Worm (Caenorhabditis elegans) whole organism, dauer: ENCODE data around the gene Y25C1A.8.
"Not testable (repeated sequence)": the region's sequence is repeated elsewhere in the genome, so short reads cannot be mapped to it uniquely, and the experiment has no call there.

Experiments used
- unc-62 ChIP-seq: sonication (generic microtip); optimal IDR thresholded peaks from 2 replicates; lab custom pipeline; 2017; ENCODE audit warnings: missing biosample characterization, missing genetic modification reagents, missing genetic modification characterization

Y25C1A.8 gene

DNA sequence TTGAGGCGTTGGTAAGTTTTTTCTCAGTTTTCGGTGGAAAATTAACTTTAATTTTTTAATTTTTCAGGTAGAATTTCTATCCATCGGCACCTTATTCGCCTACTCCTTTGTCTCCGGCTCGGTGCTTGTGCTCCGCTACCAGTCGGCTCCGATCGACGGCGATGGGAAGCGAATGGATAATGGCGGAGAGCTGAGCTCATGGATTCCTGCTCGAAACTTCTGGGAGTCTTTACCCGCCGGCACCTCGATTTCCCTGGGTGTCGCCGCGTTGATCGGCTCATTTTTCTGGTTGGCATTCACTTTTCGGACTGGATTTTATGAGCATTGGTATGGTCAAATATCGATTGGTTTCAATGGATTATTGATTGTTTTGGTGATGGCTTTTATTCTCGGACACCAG is 41.8 kb downstream of the Y25C1A.8 start:
- no peak for TF ChIP-seq unc-62 (GFP tag; lab: Kevin White, UChicago)

DNA sequence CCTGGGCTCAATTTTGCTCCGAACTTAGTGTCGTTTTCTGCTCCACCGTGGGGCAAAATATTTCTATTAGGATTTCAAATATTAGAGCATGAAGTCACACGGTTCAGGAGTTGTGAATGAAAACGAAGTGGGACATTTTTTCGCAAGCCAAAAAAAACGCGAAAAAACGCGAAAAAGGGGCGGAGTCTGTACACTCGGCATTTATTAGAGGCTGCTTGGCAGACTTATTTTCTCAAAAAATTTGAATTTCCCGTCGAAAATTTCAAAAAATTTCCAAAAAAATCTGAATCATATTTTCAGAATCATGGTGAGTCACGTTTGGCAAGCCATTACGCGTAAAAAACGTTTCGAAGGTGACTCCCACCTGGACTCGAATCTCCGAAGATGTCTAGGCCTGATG is 44.3 kb downstream of the Y25C1A.8 start, which contains the start of gene B0454.6:
Gene B0454.6 (plus strand): TSS at position 301 of the 400 bp plus-strand sequence.
- TF ChIP-seq unc-62 (GFP tag; lab: Kevin White, UChicago) = not testable (repeated sequence)

DNA sequence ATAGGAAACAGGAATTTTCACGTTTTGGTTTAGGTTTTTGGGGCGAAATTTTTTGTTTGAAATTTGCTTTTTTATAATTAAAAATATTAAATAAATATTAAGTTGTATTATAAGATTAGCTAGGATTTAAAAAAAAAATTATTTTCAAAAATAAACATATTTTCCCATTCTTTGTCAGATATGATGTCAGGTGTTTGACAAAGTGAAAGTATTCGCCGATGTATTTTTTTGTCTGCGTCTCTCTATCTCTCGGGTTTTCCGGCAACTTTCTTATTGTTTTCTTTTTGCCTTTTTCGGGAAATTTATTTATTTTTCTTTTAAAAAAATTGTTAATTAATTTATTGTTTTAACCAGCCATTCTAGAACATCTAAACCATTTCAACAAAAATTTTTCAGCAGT is 46.3 kb downstream of the Y25C1A.8 start:
- TF ChIP-seq unc-62 (GFP tag; lab: Kevin White, UChicago) = no peak

DNA sequence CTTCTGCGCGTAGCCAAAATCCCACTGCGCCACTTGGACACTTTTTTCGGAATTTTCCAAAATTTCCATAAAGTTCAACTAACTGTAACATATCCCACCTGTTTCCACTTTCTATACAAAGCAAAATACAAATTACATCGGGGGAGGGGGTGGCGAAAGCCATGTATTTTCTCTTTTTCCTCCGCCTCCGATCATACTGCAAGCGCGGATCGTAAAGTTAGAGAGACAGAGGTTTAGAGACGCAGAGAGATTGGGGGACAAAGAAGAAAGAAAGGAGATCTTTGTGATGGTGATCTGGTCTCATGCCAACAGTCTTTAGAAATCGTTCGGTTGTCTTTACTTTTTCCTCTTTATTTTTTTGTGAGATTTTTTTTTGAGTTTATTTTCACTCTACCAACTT is 48.5 kb downstream of the Y25C1A.8 start:
- no peak for TF ChIP-seq unc-62 (GFP tag; lab: Kevin White, UChicago)

DNA sequence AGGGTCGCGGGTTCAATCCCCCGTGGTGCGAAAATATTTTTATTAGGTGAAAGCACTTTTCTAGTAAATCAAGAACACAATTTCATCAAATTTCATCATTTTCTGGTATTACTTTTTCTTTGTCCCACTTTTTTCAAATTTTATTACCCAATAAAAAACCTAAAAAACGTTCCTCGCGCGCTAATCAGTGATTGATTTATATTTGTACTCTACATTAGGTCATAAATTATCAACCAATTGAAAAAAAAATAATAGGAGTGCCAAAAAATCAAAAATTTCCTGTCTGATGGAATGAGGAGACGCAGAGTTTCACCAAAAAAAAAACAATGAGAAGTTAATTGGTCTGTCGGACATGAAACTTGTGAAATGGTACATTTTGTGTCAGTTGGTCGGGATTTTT is 52.1 kb downstream of the Y25C1A.8 start:
- no peak for TF ChIP-seq unc-62 (GFP tag; lab: Kevin White, UChicago)

DNA sequence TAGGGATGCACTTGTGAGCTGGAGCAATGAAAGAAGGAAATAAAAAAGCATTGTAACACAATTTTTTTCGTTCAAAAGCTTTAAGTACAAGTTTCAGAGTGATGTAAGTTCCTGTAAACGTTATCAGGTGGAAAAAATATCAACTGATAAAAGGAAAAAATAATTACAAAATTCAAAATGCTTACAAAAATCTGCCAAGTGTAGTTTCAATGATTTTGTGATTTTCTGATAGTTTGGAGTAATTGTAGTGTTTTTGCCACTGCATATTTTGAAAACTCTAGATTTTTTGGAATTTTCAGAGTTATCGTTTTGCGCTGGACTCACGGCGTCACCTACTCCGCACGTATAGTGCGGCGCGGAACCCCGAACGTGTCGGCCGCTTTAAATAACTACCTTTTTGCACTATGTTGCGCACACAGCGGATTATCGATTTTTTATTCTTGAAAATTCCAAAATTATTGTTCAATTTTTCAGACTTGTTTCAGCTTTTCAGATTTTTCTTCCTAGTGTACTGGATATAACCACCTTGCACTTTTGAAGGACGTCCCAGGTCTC is 53.3 kb downstream of the Y25C1A.8 start, which contains the start of gene clec-2:
Gene clec-2 (minus strand): TSS at position 51 of the 555 bp plus-strand sequence.
- TF ChIP-seq unc-62 (GFP tag; lab: Kevin White, UChicago) = no peak
